Fruit fly (Drosophila melanogaster) whole organism, embryonic: Measurements from ENCODE around the gene CG44405.

Experiments
- Adf1 ChIP-seq: fragments of 200-800 bp; sonication (Bioruptor generic); IDR thresholded peaks from 2 replicates; pipeline ENCODE4 v1.3.6; 2022; ENCODE audit warnings: missing biosample characterization, missing genetic modification characterization
- CG10147 ChIP-seq: fragments of 200-800 bp; sonication (Bioruptor generic); optimal IDR thresholded peaks from 2 replicates; lab custom pipeline; 2019; ENCODE audit warnings: missing biosample characterization, mild to moderate bottlenecking, missing genetic modification characterization, moderate library complexity
- CG11504 ChIP-seq: fragments of 200-800 bp; sonication (Bioruptor generic); optimal IDR thresholded peaks from 3 replicates; lab custom pipeline; 2019; ENCODE audit warnings: missing biosample characterization, mild to moderate bottlenecking, missing genetic modification characterization, moderate library complexity
- CG12071 ChIP-seq: fragments of 200-800 bp; sonication (Bioruptor generic); optimal IDR thresholded peaks from 3 replicates; lab custom pipeline; 2018; ENCODE audit warnings: missing biosample characterization, mild to moderate bottlenecking, missing genetic modification characterization
- CG12104 ChIP-seq: fragments of 200-800 bp; sonication (Bioruptor generic); optimal IDR thresholded peaks from 3 replicates; lab custom pipeline; 2016; ENCODE audit warnings: missing biosample characterization, missing genetic modification characterization
- CG12942 ChIP-seq: fragments of 200-800 bp; sonication (Bioruptor generic); optimal IDR thresholded peaks from 3 replicates; lab custom pipeline; 2016; ENCODE audit warnings: missing biosample characterization, missing genetic modification characterization
- CG14710 ChIP-seq: fragments of 200-800 bp; sonication (Bioruptor generic); optimal IDR thresholded peaks from 3 replicates; lab custom pipeline; 2019; ENCODE audit warnings: missing biosample characterization, mild to moderate bottlenecking, missing genetic modification characterization, moderate library complexity
- CG14860 ChIP-seq: fragments of 200-800 bp; sonication (Bioruptor generic); IDR thresholded peaks from 3 replicates; pipeline ENCODE4 v1.3.6; 2022; ENCODE audit warnings: missing biosample characterization, missing genetic modification characterization; ENCODE audit not compliant: partially characterized antibody
- CG17359 ChIP-seq: fragments of 200-800 bp; sonication (Bioruptor generic); optimal IDR thresholded peaks from 3 replicates; lab custom pipeline; 2018; ENCODE audit warnings: missing biosample characterization, mild to moderate bottlenecking, missing genetic modification characterization, moderate library complexity
- CG17385 ChIP-seq: fragments of 200-800 bp; sonication (Bioruptor generic); optimal IDR thresholded peaks from 3 replicates; lab custom pipeline; 2018; ENCODE audit warnings: missing biosample characterization, mild to moderate bottlenecking, missing genetic modification characterization
- CG17568 ChIP-seq: fragments of 200-800 bp; sonication (Bioruptor generic); optimal IDR thresholded peaks from 2 replicates; lab custom pipeline; 2018; ENCODE audit warnings: missing biosample characterization, mild to moderate bottlenecking, missing genetic modification characterization, moderate library complexity
- CG17802 ChIP-seq: fragments of 200-800 bp; sonication (Bioruptor generic); optimal IDR thresholded peaks from 2 replicates; lab custom pipeline; 2018; ENCODE audit warnings: missing biosample characterization, mild to moderate bottlenecking, missing genetic modification characterization, moderate library complexity
- CG17912 ChIP-seq: fragments of 200-800 bp; sonication (Bioruptor generic); optimal IDR thresholded peaks from 2 replicates; lab custom pipeline; 2018; ENCODE audit warnings: missing biosample characterization, mild to moderate bottlenecking, missing genetic modification characterization
- CG2120 ChIP-seq: fragments of 200-800 bp; sonication (Bioruptor generic); optimal IDR thresholded peaks from 3 replicates; lab custom pipeline; 2016; ENCODE audit warnings: missing biosample characterization, missing genetic modification characterization
- CG2202 ChIP-seq: fragments of 200-800 bp; sonication (Bioruptor generic); optimal IDR thresholded peaks from 2 replicates; lab custom pipeline; 2018; ENCODE audit warnings: missing biosample characterization, mild to moderate bottlenecking, missing genetic modification characterization
- CG30403 ChIP-seq: fragments of 200-800 bp; sonication (Bioruptor generic); optimal IDR thresholded peaks from 3 replicates; lab custom pipeline; 2016; ENCODE audit warnings: missing biosample characterization, missing genetic modification characterization
- CG31441 ChIP-seq: fragments of 200-800 bp; sonication (Bioruptor generic); IDR thresholded peaks from 2 replicates; pipeline ENCODE4 v1.3.6; 2022; ENCODE audit warnings: missing biosample characterization, missing genetic modification characterization
- CG3163 ChIP-seq: fragments of 200-800 bp; sonication (Bioruptor generic); optimal IDR thresholded peaks from 3 replicates; lab custom pipeline; 2016; ENCODE audit warnings: missing biosample characterization, missing genetic modification characterization
- CG43689 ChIP-seq: fragments of 200-800 bp; sonication (Bioruptor generic); IDR thresholded peaks from 2 replicates; pipeline ENCODE4 v1.3.6; 2022; ENCODE audit warnings: missing biosample characterization, missing genetic modification characterization
- CG6689 ChIP-seq: fragments of 200-800 bp; sonication (Bioruptor generic); IDR thresholded peaks from 2 replicates; pipeline ENCODE4 v1.3.6; 2022; ENCODE audit warnings: missing biosample characterization, missing genetic modification characterization
- CG7357 ChIP-seq: fragments of 200-800 bp; sonication (Bioruptor generic); IDR thresholded peaks from 3 replicates; pipeline ENCODE4 v1.3.6; 2022; ENCODE audit warnings: missing biosample characterization, missing genetic modification characterization
- CG9876 ChIP-seq: fragments of 200-800 bp; sonication (Bioruptor generic); optimal IDR thresholded peaks from 2 replicates; lab custom pipeline; 2016; ENCODE audit warnings: missing biosample characterization, missing genetic modification characterization
- CTCF ChIP-seq: fragments of 200-800 bp; sonication (Bioruptor generic); optimal IDR thresholded peaks from 2 replicates; lab custom pipeline; 2017; ENCODE audit warnings: missing biosample characterization, mild to moderate bottlenecking, missing genetic modification characterization, moderate library complexity
- Doc2 ChIP-seq: fragments of 200-800 bp; sonication (Bioruptor generic); IDR thresholded peaks from 2 replicates; pipeline ENCODE4 v1.3.6; 2022; ENCODE audit warnings: missing biosample characterization, missing genetic modification characterization
- HmgZ ChIP-seq: fragments of 200-800 bp; sonication (Bioruptor generic); optimal IDR thresholded peaks from 2 replicates; lab custom pipeline; 2018; ENCODE audit warnings: missing biosample characterization, mild to moderate bottlenecking, missing genetic modification characterization
- Hmx ChIP-seq: fragments of 200-800 bp; sonication (Bioruptor generic); optimal IDR thresholded peaks from 2 replicates; lab custom pipeline; 2016; ENCODE audit warnings: missing biosample characterization, missing genetic modification characterization
- Ravus ChIP-seq: fragments of 200-800 bp; sonication (Bioruptor generic); IDR thresholded peaks from 2 replicates; pipeline ENCODE4 v1.3.6; 2022; ENCODE audit warnings: missing biosample characterization, missing genetic modification characterization
- Sox100B ChIP-seq: fragments of 200-800 bp; sonication (Bioruptor generic); optimal IDR thresholded peaks from 3 replicates; lab custom pipeline; 2018; ENCODE audit warnings: missing biosample characterization, mild to moderate bottlenecking, missing genetic modification characterization
- ac ChIP-seq: fragments of 200-800 bp; sonication (Bioruptor generic); optimal IDR thresholded peaks from 3 replicates; lab custom pipeline; 2017; ENCODE audit warnings: missing biosample characterization, mild to moderate bottlenecking, missing genetic modification characterization
- amos ChIP-seq: fragments of 200-800 bp; sonication (Bioruptor generic); IDR thresholded peaks from 2 replicates; pipeline ENCODE4 v1.3.6; 2022; ENCODE audit warnings: missing biosample characterization, missing genetic modification characterization; ENCODE audit not compliant: partially characterized antibody
- az2 ChIP-seq: fragments of 200-800 bp; sonication (Bioruptor generic); optimal IDR thresholded peaks from 3 replicates; lab custom pipeline; 2016; ENCODE audit warnings: missing biosample characterization, missing genetic modification characterization
- chn ChIP-seq: fragments of 200-800 bp; sonication (Bioruptor generic); optimal IDR thresholded peaks from 2 replicates; lab custom pipeline; 2016; ENCODE audit warnings: missing biosample characterization, missing genetic modification characterization
- dati ChIP-seq: fragments of 200-800 bp; sonication (Bioruptor generic); IDR thresholded peaks from 2 replicates; pipeline ENCODE4 v1.3.6; 2022; ENCODE audit warnings: missing biosample characterization, missing genetic modification characterization
- dimm ChIP-seq: fragments of 200-800 bp; sonication (Bioruptor generic); IDR thresholded peaks from 2 replicates; pipeline ENCODE4 v1.3.6; 2022; ENCODE audit warnings: missing biosample characterization, missing genetic modification characterization
- dmrt99B ChIP-seq: fragments of 200-800 bp; sonication (Bioruptor generic); optimal IDR thresholded peaks from 2 replicates; lab custom pipeline; 2018; ENCODE audit warnings: missing biosample characterization, mild to moderate bottlenecking, missing genetic modification characterization, moderate library complexity
- hb ChIP-seq: fragments of 200-800 bp; sonication (Bioruptor generic); IDR thresholded peaks from 3 replicates; pipeline ENCODE4 v1.3.6; 2022; ENCODE audit warnings: missing biosample characterization, missing genetic modification characterization; ENCODE audit not compliant: partially characterized antibody
- hkb ChIP-seq, 2 experiments: fragments of 200-800 bp in 1 of 2; fragments of >200 bp in 1 of 2; sonication (Bioruptor generic) in 1 of 2; IDR thresholded peaks in 1 of 2; optimal IDR thresholded peaks in 1 of 2; 2 replicates each; pipeline versions ENCODE4 v1.3.6 to Lab custom; 2017 to 2022; ENCODE audit warnings: missing biosample characterization in 1 of 2, missing genetic modification characterization in 1 of 2
- onecut ChIP-seq: fragments of 200-800 bp; sonication (Bioruptor generic); IDR thresholded peaks from 2 replicates; pipeline ENCODE4 v1.3.6; 2022; ENCODE audit warnings: missing biosample characterization, missing genetic modification characterization
- pita ChIP-seq: fragments of 200-800 bp; sonication (Bioruptor generic); optimal IDR thresholded peaks from 2 replicates; lab custom pipeline; 2017; ENCODE audit warnings: missing biosample characterization, mild to moderate bottlenecking, missing genetic modification characterization
- pzg ChIP-seq: fragments of 200-800 bp; sonication (Bioruptor generic); optimal IDR thresholded peaks from 3 replicates; lab custom pipeline; 2018; ENCODE audit warnings: missing biosample characterization, mild to moderate bottlenecking, missing genetic modification characterization, moderate library complexity
- rib ChIP-seq: fragments of 200-800 bp; sonication (Bioruptor generic); IDR thresholded peaks from 2 replicates; pipeline ENCODE4 v1.3.6; 2022; ENCODE audit warnings: missing biosample characterization, missing genetic modification characterization
- sens-2 ChIP-seq: fragments of 200-800 bp; sonication (Bioruptor generic); IDR thresholded peaks from 2 replicates; pipeline ENCODE4 v1.3.6; 2022; ENCODE audit warnings: missing biosample characterization, missing genetic modification characterization
- sim ChIP-seq: fragments of 200-800 bp; sonication (Bioruptor generic); IDR thresholded peaks from 2 replicates; pipeline ENCODE4 v1.3.6; 2022; ENCODE audit warnings: missing biosample characterization, missing genetic modification characterization
- slbo ChIP-seq: fragments of 200-800 bp; sonication (Bioruptor generic); IDR thresholded peaks from 2 replicates; pipeline ENCODE4 v1.3.6; 2022; ENCODE audit warnings: missing biosample characterization, missing genetic modification characterization
- so ChIP-seq: fragments of 200-800 bp; sonication (Bioruptor generic); IDR thresholded peaks from 3 replicates; pipeline ENCODE4 v1.3.6; 2022; ENCODE audit warnings: missing biosample characterization, missing genetic modification characterization
- tin ChIP-seq: fragments of 200-800 bp; sonication (Bioruptor generic); optimal IDR thresholded peaks from 3 replicates; lab custom pipeline; 2016; ENCODE audit warnings: missing biosample characterization, missing genetic modification characterization
- ttk ChIP-seq: fragments of 200-800 bp; sonication (Bioruptor generic); IDR thresholded peaks from 2 replicates; pipeline ENCODE4 v2.1.2; 2022; ENCODE audit warnings: missing biosample characterization, missing genetic modification characterization
- wek ChIP-seq: fragments of 200-800 bp; sonication (Bioruptor generic); optimal IDR thresholded peaks from 3 replicates; lab custom pipeline; 2018; ENCODE audit warnings: missing biosample characterization, mild to moderate bottlenecking, missing genetic modification characterization, moderate library complexity
- z ChIP-seq: fragments of 200-800 bp; sonication (Bioruptor generic); IDR thresholded peaks from 3 replicates; pipeline ENCODE4 v1.3.6; 2022; ENCODE audit warnings: missing biosample characterization, missing genetic modification characterization

The CG44405 gene

dm6 chr2L:16299466-16300311 is 42.4 kb downstream of the CG44405 start, which contains the start of the genes heix and CG17328 (continued):
- peak; percentile 61 for TF ChIP-seq pzg (GFP tag; lab: Kevin White, UChicago)
- peak; percentile 63 for TF ChIP-seq CG17359 (tag; lab: Kevin White, UChicago)
- no peak for TF ChIP-seq ac
- peak; percentile 94 for TF ChIP-seq CG14710 (tag; lab: Kevin White, UChicago)
- TF ChIP-seq az2 (GFP tag; lab: Kevin White, UChicago) = peak; percentile 78
- no peak for TF ChIP-seq CG12071 (GFP tag; lab: Kevin White, UChicago)
- no peak for TF ChIP-seq CG43689 (GFP tag; lab: Robert Waterston, UW)
- TF ChIP-seq CG9876 (GFP tag; lab: Kevin White, UChicago) = peak; percentile 6
- no peak for TF ChIP-seq CTCF (GFP tag; lab: Kevin White, UChicago)
- TF ChIP-seq Hmx (GFP tag; lab: Kevin White, UChicago) = peak; percentile 62
- TF ChIP-seq tin (GFP tag; lab: Kevin White, UChicago) = peak; percentile 73
- TF ChIP-seq wek (GFP tag; lab: Kevin White, UChicago) = no peak
- no peak for TF ChIP-seq Adf1 (GFP tag; lab: Robert Waterston, UW)
- peak; percentile 89 for TF ChIP-seq slbo (GFP tag; lab: Robert Waterston, UW)
- peak; percentile 34; the same call in 1 of the 3 replicates for TF ChIP-seq CG7357 (GFP tag; lab: Robert Waterston, UW)
- no peak for TF ChIP-seq amos (GFP tag; lab: Robert Waterston, UW)
- peak; percentile 88 for TF ChIP-seq CG30403 (GFP tag; lab: Kevin White, UChicago)
- no peak for TF ChIP-seq CG10147 (GFP tag; lab: Kevin White, UChicago)
- peak; percentile 24 for TF ChIP-seq CG17802 (tag; lab: Kevin White, UChicago)
- peak; percentile 3; the same call in 1 of the 2 replicates for TF ChIP-seq Ravus (GFP tag; lab: Robert Waterston, UW)
- 0 out of 2 replicates have a peak, but pooled peaks have one; percentile 7 for TF ChIP-seq sens-2 (GFP tag; lab: Robert Waterston, UW)
- TF ChIP-seq CG2120 (GFP tag; lab: Kevin White, UChicago) = peak; percentile 87
- TF ChIP-seq CG14860 (GFP tag; lab: Robert Waterston, UW) = no peak
- TF ChIP-seq rib = 0 out of 2 replicates have a peak, but pooled peaks have one; percentile 36
- TF ChIP-seq CG11504 (tag; lab: Kevin White, UChicago) = no peak
- no peak; the same call in 1 of the 2 replicates for TF ChIP-seq CG31441 (GFP tag; lab: Robert Waterston, UW)
- peak; percentile 60 for TF ChIP-seq chn (GFP tag; lab: Kevin White, UChicago)
- TF ChIP-seq CG17912 (GFP tag; lab: Kevin White, UChicago) = peak; percentile 47
- TF ChIP-seq CG17568 (GFP tag; lab: Kevin White, UChicago) = peak; percentile 42
- TF ChIP-seq Sox100B (GFP tag; lab: Kevin White, UChicago) = peak; percentile 70
- peak; percentile 30 for TF ChIP-seq HmgZ (tag; lab: Kevin White, UChicago)
- TF ChIP-seq onecut (GFP tag; lab: Robert Waterston, UW) = peak; percentile 8; the same call in 1 of the 2 replicates
- no peak for TF ChIP-seq CG3163 (GFP tag; lab: Kevin White, UChicago)
- TF ChIP-seq pita (GFP tag; lab: Kevin White, UChicago) = no peak
- no peak for TF ChIP-seq Doc2 (GFP tag; lab: Robert Waterston, UW)
- no peak for TF ChIP-seq hb (GFP tag; lab: Robert Waterston, UW)
- TF ChIP-seq hkb (optimal IDR thresholded peaks at IDR 0.05; lab: Kevin White, UChicago) = peak; percentile 4
- peak; percentile 37; the same call in 1 of the 2 replicates for TF ChIP-seq hkb (GFP tag; IDR thresholded peaks at IDR 0.05; lab: Robert Waterston, UW)
- TF ChIP-seq CG12104 (GFP tag; lab: Kevin White, UChicago) = peak; percentile 78
- no peak for TF ChIP-seq CG2202 (tag; lab: Kevin White, UChicago)
- TF ChIP-seq dati (GFP tag; lab: Robert Waterston, UW) = no peak
- no peak for TF ChIP-seq dmrt99B
- TF ChIP-seq dimm (GFP tag; lab: Robert Waterston, UW) = no peak
- TF ChIP-seq CG12942 (GFP tag; lab: Kevin White, UChicago) = peak; percentile 57
- peak; percentile 58 for TF ChIP-seq CG17385
- peak; percentile 68 for TF ChIP-seq ttk (GFP tag; lab: Robert Waterston, UW)
- no peak for TF ChIP-seq z (GFP tag; lab: Robert Waterston, UW)
- peak; percentile 65 for TF ChIP-seq CG6689 (GFP tag; lab: Robert Waterston, UW)
- TF ChIP-seq sim = no peak
- TF ChIP-seq so (GFP tag; lab: Robert Waterston, UW) = no peak
